Fruit fly (Drosophila melanogaster): ENCODE results near the gene CG46306.
A peak's percentile ranks its signal among the peaks of the same experiment; 100 is the strongest.

The CG46306 gene

DNA sequence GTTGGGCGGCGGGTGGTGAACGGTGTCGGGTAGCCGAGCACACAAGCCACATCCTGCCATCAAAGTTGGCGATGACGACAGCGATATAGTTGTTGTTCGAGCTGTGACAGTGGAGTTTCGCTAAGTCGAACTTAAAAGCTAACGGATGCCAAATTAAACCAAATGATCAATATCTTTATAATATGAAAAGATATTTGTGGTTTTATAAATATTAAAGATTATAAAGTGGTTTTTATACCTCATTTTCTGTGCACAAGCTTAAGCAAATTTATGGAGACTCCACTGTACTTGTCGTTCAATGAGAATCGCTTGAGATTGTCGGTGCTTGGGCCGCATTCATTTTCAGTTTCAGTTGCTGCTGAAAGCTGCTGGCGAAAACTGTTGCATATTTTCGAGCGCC lies 13.2 kb downstream of the CG46306 start:
- peak; percentile 41 for TF ChIP-seq Hmr (GFP tag; optimal IDR thresholded peaks at IDR 0.05)
- no peak for TF ChIP-seq Deaf1 (tag; optimal IDR thresholded peaks at IDR 0.05)
- peak; percentile 32 for TF ChIP-seq CG13296 (GFP tag; optimal IDR thresholded peaks at IDR 0.05)
- peak; percentile 71 for TF ChIP-seq CG15269 (tag; optimal IDR thresholded peaks at IDR 0.05)
- no peak for TF ChIP-seq tll (GFP tag; optimal IDR thresholded peaks at IDR 0.05)
- TF ChIP-seq CG12236 (GFP tag; optimal IDR thresholded peaks at IDR 0.05), result no peak
- no peak for TF ChIP-seq YL-1 (GFP tag; optimal IDR thresholded peaks at IDR 0.05)
- no peak for TF ChIP-seq chif (GFP tag; optimal IDR thresholded peaks at IDR 0.05)
- TF ChIP-seq slou (GFP tag; optimal IDR thresholded peaks at IDR 0.05), result peak; percentile 9
- TF ChIP-seq CG8765 (GFP tag; IDR thresholded peaks at IDR 0.05), result no peak
- TF ChIP-seq Dek (tag; optimal IDR thresholded peaks at IDR 0.05), result no peak
- no peak for TF ChIP-seq CG17186 (GFP tag; optimal IDR thresholded peaks at IDR 0.05)
- no peak for TF ChIP-seq ham (GFP tag; IDR thresholded peaks at IDR 0.05)
- TF ChIP-seq so (GFP tag; IDR thresholded peaks at IDR 0.05), result 0 out of 3 replicates have a peak, but pooled peaks have one; percentile 28
- peak; percentile 63; the same call in 1 of the 2 replicates for TF ChIP-seq Ada2b (GFP tag; IDR thresholded peaks at IDR 0.05)
- peak; percentile 38; the same call in 1 of the 3 replicates for TF ChIP-seq CG34422 (GFP tag; IDR thresholded peaks at IDR 0.05)
- no peak for TF ChIP-seq Lpt (GFP tag; optimal IDR thresholded peaks at IDR 0.05)
- no peak for TF ChIP-seq kah (GFP tag; optimal IDR thresholded peaks at IDR 0.05)
- TF ChIP-seq BEAF-32 (GFP tag; optimal IDR thresholded peaks at IDR 0.05), result no peak
- TF ChIP-seq Atf-2 (GFP tag; optimal IDR thresholded peaks at IDR 0.05), result no peak
- TF ChIP-seq CG12942 (GFP tag; optimal IDR thresholded peaks at IDR 0.05), result no peak
- TF ChIP-seq jing (GFP tag; optimal IDR thresholded peaks at IDR 0.05), result no peak
- TF ChIP-seq CG9609 (GFP tag; optimal IDR thresholded peaks at IDR 0.05), result no peak
- no peak for TF ChIP-seq CG3847 (GFP tag; IDR thresholded peaks at IDR 0.05)
- TF ChIP-seq ranshi (GFP tag; IDR thresholded peaks at IDR 0.05), result 0 out of 2 replicates have a peak, but pooled peaks have one; percentile 32
- TF ChIP-seq CG11696 (GFP tag; IDR thresholded peaks at IDR 0.05), result no peak
- TF ChIP-seq CG15073 (GFP tag; optimal IDR thresholded peaks at IDR 0.05), result no peak
- TF ChIP-seq CG13287 (GFP tag; IDR thresholded peaks at IDR 0.05; ENCODE audit: partially characterized antibody), result no peak
- TF ChIP-seq CG5245 (GFP tag; optimal IDR thresholded peaks at IDR 0.05), result peak; percentile 13
- TF ChIP-seq unpg (GFP tag; optimal IDR thresholded peaks at IDR 0.05), result peak; percentile 74
- TF ChIP-seq CG5180 (GFP tag; optimal IDR thresholded peaks at IDR 0.05), result no peak
- peak; percentile 11 for TF ChIP-seq CG3407 (GFP tag; optimal IDR thresholded peaks at IDR 0.05)
- TF ChIP-seq CG13775 (GFP tag; optimal IDR thresholded peaks at IDR 0.05), result peak; percentile 3
- TF ChIP-seq CG31224 (GFP tag; IDR thresholded peaks at IDR 0.05), result no peak
- TF ChIP-seq NC2β (GFP tag; optimal IDR thresholded peaks at IDR 0.05), result no peak
- TF ChIP-seq CG31388 (GFP tag; optimal IDR thresholded peaks at IDR 0.05), result no peak
- TF ChIP-seq dmrt99B (tag; optimal IDR thresholded peaks at IDR 0.05), result peak; percentile 70
- peak; percentile 47; the same call in 1 of the 2 replicates for TF ChIP-seq Atf6 (GFP tag; IDR thresholded peaks at IDR 0.05)
- TF ChIP-seq Sox100B (GFP tag; optimal IDR thresholded peaks at IDR 0.05), result peak; percentile 22
- TF ChIP-seq CG10147 (GFP tag; optimal IDR thresholded peaks at IDR 0.05), result peak; percentile 29
- TF ChIP-seq ken (GFP tag; IDR thresholded peaks at IDR 0.05), result peak; percentile 50; the same call in 1 of the 3 replicates
- TF ChIP-seq pnt (GFP tag; optimal IDR thresholded peaks at IDR 0.05), result no peak
- no peak for TF ChIP-seq kni (GFP tag; optimal IDR thresholded peaks at IDR 0.05)
- TF ChIP-seq mirr (GFP tag; optimal IDR thresholded peaks at IDR 0.05), result no peak
- TF ChIP-seq CG18011 (GFP tag; optimal IDR thresholded peaks at IDR 0.05), result no peak
- peak; percentile 52 for TF ChIP-seq Aef1 (GFP tag; IDR thresholded peaks at IDR 0.05)
- peak; percentile 25; the same call in 1 of the 2 replicates for TF ChIP-seq CG10321 (GFP tag; IDR thresholded peaks at IDR 0.05)
- peak; percentile 16; the same call in 1 of the 2 replicates for TF ChIP-seq CG9215 (GFP tag; IDR thresholded peaks at IDR 0.05)
- no peak for TF ChIP-seq CG9727 (GFP tag; optimal IDR thresholded peaks at IDR 0.05)
- peak; percentile 61 for TF ChIP-seq ATbp (GFP tag; optimal IDR thresholded peaks at IDR 0.05)
- TF ChIP-seq CG17829 (tag; optimal IDR thresholded peaks at IDR 0.05), result peak; percentile 51

Data from whole organism, embryonic.